Fruit fly (Drosophila melanogaster): ENCODE data around the gene CG11841.

- no peak for TF ChIP-seq Blimp-1 (GFP tag; optimal IDR thresholded peaks at IDR 0.05)
- TF ChIP-seq CG13287 (GFP tag; IDR thresholded peaks at IDR 0.05; ENCODE audit: partially characterized antibody): no peak
- TF ChIP-seq Ets97D (GFP tag; optimal IDR thresholded peaks at IDR 0.05): no peak
- TF ChIP-seq vvl (GFP tag; IDR thresholded peaks at IDR 0.05): no peak
- TF ChIP-seq ro (GFP tag; IDR thresholded peaks at IDR 0.05): no peak
- no peak for TF ChIP-seq fd3F (GFP tag; optimal IDR thresholded peaks at IDR 0.05)
- no peak for TF ChIP-seq Sry-δ (GFP tag; optimal IDR thresholded peaks at IDR 0.05)
- no peak for TF ChIP-seq pan (optimal IDR thresholded peaks at IDR 0.05)
- no peak for TF ChIP-seq pan (GFP tag; optimal IDR thresholded peaks at IDR 0.05 in 1 of 2, IDR thresholded peaks at IDR 0.05 in 1 of 2)
- TF ChIP-seq CG2678 (tag; optimal IDR thresholded peaks at IDR 0.05): no peak
- TF ChIP-seq ranshi (GFP tag; IDR thresholded peaks at IDR 0.05): no peak
- no peak for TF ChIP-seq NC2α (GFP tag; optimal IDR thresholded peaks at IDR 0.05)
- TF ChIP-seq stwl (tag; optimal IDR thresholded peaks at IDR 0.05): no peak
Measured at dm6 chr3R:29096009-29096443, 45.2 kb downstream of the CG11841 start.
